Fruit fly (Drosophila melanogaster): ENCODE data around the gene CG5250.

DNA sequence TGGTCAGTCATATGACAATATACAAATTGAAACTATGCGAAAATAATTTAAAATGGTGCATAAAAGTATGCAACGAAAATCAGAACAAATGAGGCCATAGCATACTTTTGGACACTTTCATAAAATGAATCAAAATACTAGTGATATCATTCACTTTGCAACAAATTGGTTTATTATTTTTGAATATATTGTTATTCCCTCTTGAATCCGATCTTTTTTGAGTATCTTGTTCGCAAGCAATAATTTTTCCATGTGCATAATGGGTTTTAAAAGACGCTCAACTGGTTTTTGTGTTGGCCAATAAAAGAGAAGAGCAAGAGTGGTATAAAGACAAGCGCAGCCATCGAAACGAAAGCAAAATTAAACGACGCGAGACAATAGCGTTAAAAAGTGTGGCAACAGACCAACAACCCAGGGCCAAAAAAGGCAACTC is 41.3 kb downstream of the CG5250 start:
- TF ChIP-seq usp (GFP tag; optimal IDR thresholded peaks at IDR 0.05), result no peak
- TF ChIP-seq psq (optimal IDR thresholded peaks at IDR 0.05), result no peak
- TF ChIP-seq pan (optimal IDR thresholded peaks at IDR 0.05), result no peak
- no peak for TF ChIP-seq CG8478 (optimal IDR thresholded peaks at IDR 0.05)
- TF ChIP-seq Dll (optimal IDR thresholded peaks at IDR 0.05), result no peak
- TF ChIP-seq EcR (GFP tag; optimal IDR thresholded peaks at IDR 0.05), result no peak
